Fruit fly (Drosophila melanogaster) whole organism, wandering third instar larva: ENCODE data around the gene Or13a.
A peak's percentile ranks its signal among the peaks of the same experiment; 100 is the strongest.

Experiments used
- Abd-B ChIP-seq: fragments of >200 bp; optimal IDR thresholded peaks from 2 replicates; lab custom pipeline; 2017; ENCODE audit warnings: missing biosample characterization, missing genetic modification characterization
- CG32264 ChIP-seq: fragments of 200-800 bp; sonication (Bioruptor generic); optimal IDR thresholded peaks from 2 replicates; lab custom pipeline; 2016; ENCODE audit warnings: missing biosample characterization, missing genetic modification characterization
- CG9705 ChIP-seq: fragments of 200-800 bp; sonication (Bioruptor generic); optimal IDR thresholded peaks from 2 replicates; lab custom pipeline; 2018; ENCODE audit warnings: missing biosample characterization, mild to moderate bottlenecking, missing genetic modification characterization
- Dfd ChIP-seq: fragments of >200 bp; optimal IDR thresholded peaks from 2 replicates; lab custom pipeline; 2017; ENCODE audit warnings: missing biosample characterization, missing genetic modification characterization
- Dif ChIP-seq: fragments of 200-275, 200-300 bp; sonication (Bioruptor generic); optimal IDR thresholded peaks from 2 replicates; lab custom pipeline; 2018; ENCODE audit warnings: missing biosample characterization, missing genetic modification characterization; ENCODE audit not compliant: partially characterized antibody
- GATAd ChIP-seq: sonication (Bioruptor generic); optimal IDR thresholded peaks from 2 replicates; lab custom pipeline; 2016; ENCODE audit warnings: missing biosample characterization, missing genetic modification characterization
- HLH106 ChIP-seq: fragments of 200-800 bp; optimal IDR thresholded peaks from 3 replicates; lab custom pipeline; 2019; ENCODE audit warnings: missing biosample characterization, mild to moderate bottlenecking, missing genetic modification characterization, moderate library complexity
- Hr78 ChIP-seq: fragments of >200 bp; optimal IDR thresholded peaks from 2 replicates; lab custom pipeline; 2017; ENCODE audit warnings: missing biosample characterization, missing genetic modification characterization
- Hr83 ChIP-seq: fragments of 200-300 bp; sonication (Bioruptor generic); optimal IDR thresholded peaks from 2 replicates; lab custom pipeline; 2016; ENCODE audit warnings: missing biosample characterization, mild to moderate bottlenecking, missing genetic modification characterization, moderate library complexity; ENCODE audit not compliant: poor library complexity, severe bottlenecking
- Jra ChIP-seq: sonication (Bioruptor generic); optimal IDR thresholded peaks from 2 replicates; lab custom pipeline; 2016; ENCODE audit warnings: missing biosample characterization, missing genetic modification characterization
- Mio ChIP-seq: sonication (Bioruptor generic); optimal IDR thresholded peaks from 2 replicates; lab custom pipeline; 2016; ENCODE audit warnings: missing biosample characterization, missing genetic modification characterization
- Myc ChIP-seq: fragments of >200 bp; optimal IDR thresholded peaks from 2 replicates; lab custom pipeline; 2017
- N ChIP-seq: fragments of >200 bp; optimal IDR thresholded peaks from 2 replicates; lab custom pipeline; 2018; ENCODE audit warnings: missing biosample characterization, missing external identifiers, missing genetic modification characterization
- OdsH ChIP-seq: fragments of 200-800 bp; sonication (Bioruptor generic); optimal IDR thresholded peaks from 2 replicates; lab custom pipeline; 2016; ENCODE audit warnings: missing biosample characterization, mild to moderate bottlenecking, missing genetic modification characterization
- Sp1 ChIP-seq: fragments of 200-800 bp; sonication (Bioruptor generic); optimal IDR thresholded peaks from 3 replicates; lab custom pipeline; 2019; ENCODE audit warnings: missing biosample characterization, mild to moderate bottlenecking, missing genetic modification characterization, moderate library complexity
- Vsx2 ChIP-seq: fragments of 200-300, 225-300 bp; sonication (Bioruptor generic); optimal IDR thresholded peaks from 2 replicates; lab custom pipeline; 2018; ENCODE audit warnings: missing biosample characterization, missing genetic modification characterization; ENCODE audit not compliant: partially characterized antibody
- br ChIP-seq: fragments of 200-800 bp; sonication (Bioruptor generic); optimal IDR thresholded peaks from 2 replicates; lab custom pipeline; 2016; ENCODE audit warnings: missing biosample characterization, missing genetic modification characterization
- brk ChIP-seq: fragments of 200-800 bp; sonication (Bioruptor generic); optimal IDR thresholded peaks from 2 replicates; lab custom pipeline; 2016; ENCODE audit warnings: missing biosample characterization, mild to moderate bottlenecking, missing genetic modification characterization
- dmrt93B ChIP-seq: fragments of 200-800 bp; sonication (Bioruptor generic); optimal IDR thresholded peaks from 2 replicates; lab custom pipeline; 2018; ENCODE audit warnings: missing biosample characterization, mild to moderate bottlenecking, missing genetic modification characterization
- foxo ChIP-seq, 2 experiments: fragments of 200-800 bp; sonication (Bioruptor generic); optimal IDR thresholded peaks; 2 replicates in 1 of 2; 3 replicates in 1 of 2; lab custom pipeline; 2016 to 2017; ENCODE audit warnings: missing biosample characterization in 2 of 2, missing genetic modification characterization in 2 of 2
- fru ChIP-seq: fragments of 200-800 bp; sonication (Bioruptor generic); optimal IDR thresholded peaks from 3 replicates; lab custom pipeline; 2016; ENCODE audit warnings: missing biosample characterization, mild to moderate bottlenecking, missing genetic modification characterization
- h ChIP-seq: fragments of 200-800 bp; sonication (Bioruptor generic); optimal IDR thresholded peaks from 3 replicates; lab custom pipeline; 2016; ENCODE audit warnings: missing biosample characterization, mild to moderate bottlenecking, missing genetic modification characterization
- jim ChIP-seq: fragments of 175-275, 200-325 bp; sonication (Bioruptor generic); optimal IDR thresholded peaks from 2 replicates; lab custom pipeline; 2016; ENCODE audit warnings: missing biosample characterization, mild to moderate bottlenecking, missing genetic modification characterization
- lola ChIP-seq: fragments of >200 bp; optimal IDR thresholded peaks from 2 replicates; lab custom pipeline; 2017; ENCODE audit warnings: missing biosample characterization, missing genetic modification characterization
- pan ChIP-seq: fragments of >200 bp; optimal IDR thresholded peaks from 2 replicates; lab custom pipeline; 2017
- psq ChIP-seq: fragments of 200-800 bp; sonication (Bioruptor generic); optimal IDR thresholded peaks from 3 replicates; lab custom pipeline; 2017; ENCODE audit warnings: missing biosample characterization, mild to moderate bottlenecking, missing genetic modification characterization, moderate library complexity
- rgr ChIP-seq: fragments of 200-800 bp; sonication (Bioruptor generic); optimal IDR thresholded peaks from 3 replicates; lab custom pipeline; 2016; ENCODE audit warnings: missing biosample characterization, mild to moderate bottlenecking, missing genetic modification characterization
- sage ChIP-seq: fragments of 200-800 bp; sonication (Bioruptor generic); optimal IDR thresholded peaks from 2 replicates; lab custom pipeline; 2016; ENCODE audit warnings: missing biosample characterization, mild to moderate bottlenecking, missing genetic modification characterization
- sv ChIP-seq: fragments of 200-800 bp; sonication (Bioruptor generic); optimal IDR thresholded peaks from 3 replicates; lab custom pipeline; 2016; ENCODE audit warnings: missing biosample characterization, missing genetic modification characterization
- tai ChIP-seq: sonication (Bioruptor generic); optimal IDR thresholded peaks from 2 replicates; lab custom pipeline; 2016; ENCODE audit warnings: missing biosample characterization, missing genetic modification characterization
- usp ChIP-seq: fragments of >200 bp; optimal IDR thresholded peaks from 2 replicates; lab custom pipeline; 2017; ENCODE audit warnings: missing biosample characterization, missing genetic modification characterization
- woc ChIP-seq: sonication (Bioruptor generic); optimal IDR thresholded peaks from 2 replicates; lab custom pipeline; 2016; ENCODE audit warnings: missing biosample characterization, mild to moderate bottlenecking, missing genetic modification characterization

The Or13a gene

DNA sequence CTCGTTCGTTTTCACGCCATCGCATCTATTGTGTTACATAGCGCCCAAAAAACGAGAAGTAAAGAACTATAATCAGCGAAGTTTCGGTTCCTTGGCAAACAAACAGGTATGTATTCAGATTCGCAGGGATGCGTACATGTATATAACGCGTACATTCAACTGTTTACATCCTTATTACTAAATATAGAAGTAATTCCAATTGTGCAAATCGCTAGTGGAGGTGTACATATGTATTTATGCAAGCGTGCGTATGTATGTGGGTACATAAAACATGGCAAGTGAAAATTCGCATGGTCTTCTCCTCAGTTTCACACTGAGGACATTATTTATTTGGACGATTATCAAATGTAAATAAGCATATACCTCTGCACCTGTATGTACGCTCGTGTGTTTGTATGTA is 32.7 kb upstream of the Or13a start:
- no peak for TF ChIP-seq OdsH
- TF ChIP-seq tai (GFP tag; lab: Kevin White, UChicago), result no peak
- TF ChIP-seq br, result no peak
- no peak for TF ChIP-seq Hr78 (GFP tag; lab: Kevin White, UChicago)
- no peak for TF ChIP-seq woc (GFP tag; lab: Kevin White, UChicago)
- TF ChIP-seq GATAd (GFP tag; lab: Kevin White, UChicago), result no peak
- no peak for TF ChIP-seq HLH106 (tag; lab: Kevin White, UChicago)
- TF ChIP-seq Abd-B (GFP tag; lab: Kevin White, UChicago), result no peak
- no peak for TF ChIP-seq brk (GFP tag; lab: Kevin White, UChicago)
- no peak for TF ChIP-seq sage
- TF ChIP-seq lola (GFP tag; lab: Kevin White, UChicago), result no peak
- TF ChIP-seq Myc (lab: Kevin White, UChicago), result no peak
- no peak for TF ChIP-seq h (GFP tag; lab: Kevin White, UChicago)
- no peak for TF ChIP-seq CG9705
- no peak for TF ChIP-seq sv (GFP tag; lab: Kevin White, UChicago)
- no peak for TF ChIP-seq CG32264 (GFP tag; lab: Kevin White, UChicago)

DNA sequence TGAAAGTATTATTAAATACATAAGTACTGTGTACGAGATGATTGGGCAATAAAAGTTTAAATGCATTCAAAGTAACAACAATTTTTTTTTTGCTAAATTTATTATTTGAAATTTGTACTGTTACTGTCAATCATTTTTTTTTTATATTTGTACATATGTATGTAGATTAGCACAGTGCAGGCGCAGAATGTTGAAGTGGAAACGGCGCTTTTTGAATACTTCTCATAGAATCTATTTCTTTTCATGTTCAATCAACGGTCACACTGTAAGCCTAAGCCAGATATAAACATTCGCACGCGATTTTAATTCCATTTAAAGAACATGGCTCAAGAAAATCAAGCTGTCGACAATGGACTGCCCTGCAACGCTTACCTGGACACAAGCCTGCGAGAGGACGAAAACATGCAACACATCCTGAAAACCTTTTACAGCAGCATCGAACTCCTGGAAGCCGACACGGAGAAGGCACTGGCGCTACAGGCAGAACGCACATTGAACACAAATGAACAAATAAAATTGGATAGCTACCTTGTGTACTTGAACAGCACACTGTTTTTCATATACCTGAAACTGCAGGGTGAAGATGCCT is 29.4 kb upstream of the Or13a start, which contains the start of gene Rrp47:
Rrp47 (plus strand) TSS at position 163 of the 589 bp plus-strand sequence.
- no peak for TF ChIP-seq foxo (GFP tag; optimal IDR thresholded peaks at IDR 0.05; lab: Kevin White, UChicago)
- TF ChIP-seq h (GFP tag; lab: Kevin White, UChicago), result peak; percentile 3
- peak; percentile 65 for TF ChIP-seq N (GFP tag; lab: Kevin White, UChicago)
- no peak for TF ChIP-seq woc (GFP tag; lab: Kevin White, UChicago)

DNA sequence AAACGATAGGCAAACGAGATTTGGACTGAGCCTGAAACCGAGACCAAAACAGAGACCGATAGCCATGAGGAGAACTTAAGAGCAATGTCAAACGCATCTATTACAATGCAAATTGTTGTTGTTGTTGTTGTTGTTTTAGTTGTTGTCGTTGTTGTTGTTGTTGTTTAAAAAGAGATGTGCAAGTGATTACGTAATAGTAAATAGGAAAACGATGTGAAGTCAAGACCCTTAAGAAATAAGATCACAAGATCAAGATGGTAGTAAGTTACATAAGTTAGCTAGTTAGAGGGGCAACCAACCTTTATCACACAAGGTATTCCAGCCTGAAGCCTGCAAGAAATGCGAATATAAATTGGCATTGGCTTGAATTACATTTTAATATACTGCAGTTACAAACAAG is 24.2 kb upstream of the Or13a start:
- TF ChIP-seq Dfd (GFP tag; lab: Kevin White, UChicago) (no peak), Sp1 (no peak), Jra (GFP tag; lab: Kevin White, UChicago) (no peak), GATAd (GFP tag; lab: Kevin White, UChicago) (no peak), h (GFP tag; lab: Kevin White, UChicago) (no peak), foxo (GFP tag; optimal IDR thresholded peaks at IDR 0.05; lab: Kevin White, UChicago) (no peak), Dif (GFP tag; lab: Kevin White, UChicago) (no peak), sage (no peak), CG32264 (GFP tag; lab: Kevin White, UChicago) (no peak), OdsH (no peak), pan (lab: Kevin White, UChicago) (no peak), CG9705 (no peak), br (no peak), fru (GFP tag; lab: Kevin White, UChicago) (no peak)

DNA sequence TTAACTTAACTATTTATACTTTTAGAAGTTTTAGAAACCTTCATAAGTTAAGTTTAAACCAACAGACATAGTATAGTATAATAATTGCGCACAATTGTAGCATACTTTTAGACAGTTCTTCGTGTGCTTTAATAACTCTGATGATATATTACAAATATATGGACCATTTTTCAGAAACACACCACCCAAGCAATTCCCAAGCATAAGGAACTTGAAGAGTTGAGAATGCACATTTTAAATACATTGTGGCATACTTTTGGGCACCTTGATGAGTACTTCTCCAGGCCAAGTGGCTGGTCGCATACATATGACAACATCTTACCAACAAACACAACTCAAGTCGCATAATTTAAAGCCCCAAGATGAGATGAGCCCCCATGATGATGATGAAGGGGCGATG is 4.6 kb upstream of the Or13a start:
- TF ChIP-seq brk (GFP tag; lab: Kevin White, UChicago) (no peak), Myc (lab: Kevin White, UChicago) (no peak), sage (no peak), h (GFP tag; lab: Kevin White, UChicago) (no peak), Dfd (GFP tag; lab: Kevin White, UChicago) (no peak), Jra (GFP tag; lab: Kevin White, UChicago) (no peak), psq (no peak), lola (GFP tag; lab: Kevin White, UChicago) (no peak), foxo (GFP tag; optimal IDR thresholded peaks at IDR 0.05; lab: Kevin White, UChicago) (no peak), Sp1 (no peak), Vsx2 (no peak)

DNA sequence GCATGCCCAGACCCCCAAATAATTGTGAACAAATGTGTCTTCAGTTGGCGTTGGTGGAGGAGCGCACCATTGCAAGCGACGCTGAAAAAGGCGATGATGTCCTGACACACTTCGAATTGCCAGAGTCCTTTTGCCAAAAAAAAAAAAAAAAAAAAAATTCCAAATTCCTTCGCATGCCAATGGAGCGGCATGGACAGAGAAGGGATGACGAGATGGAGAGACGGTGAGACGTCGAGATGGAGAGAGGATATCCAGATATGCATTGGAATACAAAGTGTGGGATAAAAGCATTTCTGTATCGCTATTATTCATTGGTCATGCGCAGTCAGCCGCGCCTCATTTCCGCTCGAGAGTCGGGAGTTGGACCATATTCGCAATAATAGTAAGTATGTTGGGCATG is 2.7 kb upstream of the Or13a start:
- TF ChIP-seq usp (no peak), dmrt93B (GFP tag; lab: Kevin White, UChicago) (no peak), CG9705 (no peak), HLH106 (tag; lab: Kevin White, UChicago) (no peak), Hr83 (GFP tag; lab: Kevin White, UChicago) (no peak), Hr78 (GFP tag; lab: Kevin White, UChicago) (no peak), rgr (GFP tag; lab: Kevin White, UChicago) (no peak), pan (lab: Kevin White, UChicago) (no peak), jim (GFP tag; lab: Kevin White, UChicago) (no peak), tai (GFP tag; lab: Kevin White, UChicago) (no peak), Mio (GFP tag; lab: Kevin White, UChicago) (no peak), Dif (GFP tag; lab: Kevin White, UChicago) (no peak)
